Worm (Caenorhabditis elegans) whole organism, L3 larva: ENCODE measurements around the gene F16G10.1.

ENCODE experiments used
- aly-2 ChIP-seq: fragments of 150-350 bp; optimal IDR thresholded peaks from 2 replicates; lab custom pipeline; 2014; ENCODE audit warnings: missing biosample characterization, missing genetic modification characterization
- jun-1 ChIP-seq: fragments of 150-350 bp; optimal IDR thresholded peaks from 2 replicates; lab custom pipeline; 2014; ENCODE audit warnings: missing biosample characterization, missing genetic modification reagents, missing genetic modification characterization
- nhr-11 ChIP-seq: fragments of 150-350 bp; optimal IDR thresholded peaks from 2 replicates; lab custom pipeline; 2014; ENCODE audit warnings: missing biosample characterization, missing genetic modification characterization
- nhr-28 ChIP-seq: fragments of 150-350 bp; optimal IDR thresholded peaks from 2 replicates; lab custom pipeline; 2014; ENCODE audit warnings: missing biosample characterization, missing genetic modification characterization
- sea-2 ChIP-seq: fragments of 150-350 bp; sonication (generic microtip); optimal IDR thresholded peaks from 4 replicates; lab custom pipeline; 2014; ENCODE audit warnings: missing biosample characterization, missing genetic modification reagents, missing genetic modification characterization
- skn-1 ChIP-seq: fragments of 150-350 bp; optimal IDR thresholded peaks from 2 replicates; lab custom pipeline; 2014; ENCODE audit warnings: missing biosample characterization, missing genetic modification characterization
- snpc-4 ChIP-seq: fragments of 150-350 bp; optimal IDR thresholded peaks from 2 replicates; lab custom pipeline; 2014; ENCODE audit warnings: missing biosample characterization, missing genetic modification characterization
- unc-62 ChIP-seq: fragments of 150-350 bp; sonication (generic microtip); optimal IDR thresholded peaks from 4 replicates; lab custom pipeline; 2014; ENCODE audit warnings: missing biosample characterization, missing genetic modification reagents, missing genetic modification characterization
- zag-1 ChIP-seq: fragments of 150-350 bp; optimal IDR thresholded peaks from 2 replicates; lab custom pipeline; 2014; ENCODE audit warnings: missing biosample characterization, missing genetic modification characterization
- ztf-11 ChIP-seq: fragments of 150-350 bp; optimal IDR thresholded peaks from 2 replicates; lab custom pipeline; 2014; ENCODE audit warnings: missing biosample characterization, missing genetic modification characterization
- ztf-4 ChIP-seq: fragments of 150-350 bp; optimal IDR thresholded peaks from 2 replicates; lab custom pipeline; 2014; ENCODE audit warnings: missing biosample characterization, missing genetic modification characterization

- TF ChIP-seq zag-1 (tag; lab: Kevin White, UChicago) = no peak
- no peak for TF ChIP-seq aly-2
- TF ChIP-seq nhr-11 = no peak
- no peak for TF ChIP-seq unc-62 (GFP tag; lab: Kevin White, UChicago)
- no peak for TF ChIP-seq sea-2 (GFP tag; lab: Kevin White, UChicago)
- TF ChIP-seq ztf-11 (tag; lab: Kevin White, UChicago) = no peak
- TF ChIP-seq nhr-28 = no peak
- TF ChIP-seq snpc-4 (tag; lab: Kevin White, UChicago) = no peak
- TF ChIP-seq ztf-4 = no peak
- no peak for TF ChIP-seq skn-1 (tag; lab: Kevin White, UChicago)
- TF ChIP-seq jun-1 = no peak
Measured at ce11 chrII:2356795-2357194, 47.3 kb upstream of the F16G10.1 start, which contains the start of gene F43C11.1.
